Worm (Caenorhabditis elegans) whole organism, L4/young adult: ENCODE results near the gene T04C10.3.
A peak's percentile ranks its signal among the peaks of the same experiment; 100 is the strongest.

Experiments used
- W03F9.2 ChIP-seq: fragments of 150-350 bp; optimal IDR thresholded peaks from 2 replicates; lab custom pipeline; 2014; ENCODE audit warnings: missing biosample characterization, missing genetic modification characterization
- dao-5 ChIP-seq: sonication (generic microtip); optimal IDR thresholded peaks from 2 replicates; lab custom pipeline; 2016; ENCODE audit warnings: missing genotype, missing genetic modification characterization, moderate library complexity, missing compliant biosample characterization
- him-1 ChIP-seq: sonication (generic microtip); optimal IDR thresholded peaks from 2 replicates; lab custom pipeline; 2016; ENCODE audit warnings: missing genotype, missing genetic modification reagents, missing genetic modification characterization, missing compliant biosample characterization

T04C10.3 gene

DNA sequence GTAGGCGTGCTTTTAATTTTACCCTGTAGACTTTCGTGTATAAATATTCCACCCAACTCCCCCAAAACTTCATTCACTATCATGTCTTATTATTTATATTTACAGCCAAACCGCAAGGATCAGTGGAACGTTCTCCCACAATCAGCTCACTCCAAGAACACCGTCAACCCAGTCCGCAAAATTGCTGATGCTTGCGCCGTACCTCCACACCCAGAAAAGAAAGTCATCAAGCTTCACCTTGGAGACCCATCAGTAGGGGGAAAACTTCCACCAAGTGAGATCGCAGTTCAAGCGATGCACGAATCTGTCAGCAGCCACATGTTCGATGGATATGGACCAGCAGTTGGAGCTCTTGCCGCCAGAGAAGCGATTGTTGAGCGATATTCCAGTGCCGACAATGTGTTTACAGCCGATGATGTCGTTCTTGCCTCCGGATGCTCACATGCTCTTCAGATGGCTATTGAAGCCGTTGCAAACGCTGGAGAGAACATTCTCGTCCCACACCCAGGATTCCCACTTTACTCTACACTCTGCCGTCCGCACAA, 20.9 kb upstream of the T04C10.3 start:
- TF ChIP-seq W03F9.2 (tag; lab: Kevin White, UChicago) (no peak), him-1 (no peak), dao-5 (tag; lab: Kevin White, UChicago) (no peak)

ce11 chrX:14792315-14793197, 19.6 kb upstream of the T04C10.3 start:
- no peak for TF ChIP-seq dao-5 (tag; lab: Kevin White, UChicago)
- TF ChIP-seq him-1, result no peak
- no peak for TF ChIP-seq W03F9.2 (tag; lab: Kevin White, UChicago)

ce11 chrX:14793198-14793747, 18.9 kb upstream of the T04C10.3 start, which contains the start of gene sprr-2:
Gene sprr-2 (plus strand): TSS chrX:14793445.
- TF ChIP-seq him-1 (no peak), dao-5 (tag; lab: Kevin White, UChicago) (no peak), W03F9.2 (tag; lab: Kevin White, UChicago) (no peak)

- TF ChIP-seq W03F9.2 (tag; lab: Kevin White, UChicago), result no peak
- TF ChIP-seq dao-5 (tag; lab: Kevin White, UChicago), result no peak
- no peak for TF ChIP-seq him-1
These were observed 18.0 kb upstream of the T04C10.3 start for ce11 chrX:14794170-14794569.

- TF ChIP-seq dao-5 (tag; lab: Kevin White, UChicago), result no peak
- no peak for TF ChIP-seq W03F9.2 (tag; lab: Kevin White, UChicago)
- no peak for TF ChIP-seq him-1
These were observed 14.8 kb upstream of the T04C10.3 start for ce11 chrX:14797405-14797804.

DNA sequence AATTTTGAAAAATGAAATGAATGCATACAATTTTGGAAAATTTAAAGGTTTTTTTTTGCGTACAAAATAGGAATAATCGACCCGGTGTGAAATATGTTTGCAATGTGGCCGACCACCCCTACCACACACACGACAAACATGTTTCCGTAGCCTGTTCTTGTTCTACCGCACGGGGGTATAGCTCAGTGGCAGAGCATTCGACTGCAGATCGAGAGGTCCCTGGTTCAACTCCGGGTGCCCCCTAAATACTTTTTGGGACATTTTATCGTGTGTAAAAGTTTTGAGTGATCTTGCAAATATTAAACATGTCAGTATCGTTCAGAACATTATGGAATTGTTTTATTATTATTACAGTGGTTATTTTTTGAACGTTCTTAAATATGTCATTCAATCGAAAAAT, 7.5 kb upstream of the T04C10.3 start:
- TF ChIP-seq W03F9.2 (tag; lab: Kevin White, UChicago) (no peak), him-1 (no peak), dao-5 (tag; lab: Kevin White, UChicago) (no peak)

DNA sequence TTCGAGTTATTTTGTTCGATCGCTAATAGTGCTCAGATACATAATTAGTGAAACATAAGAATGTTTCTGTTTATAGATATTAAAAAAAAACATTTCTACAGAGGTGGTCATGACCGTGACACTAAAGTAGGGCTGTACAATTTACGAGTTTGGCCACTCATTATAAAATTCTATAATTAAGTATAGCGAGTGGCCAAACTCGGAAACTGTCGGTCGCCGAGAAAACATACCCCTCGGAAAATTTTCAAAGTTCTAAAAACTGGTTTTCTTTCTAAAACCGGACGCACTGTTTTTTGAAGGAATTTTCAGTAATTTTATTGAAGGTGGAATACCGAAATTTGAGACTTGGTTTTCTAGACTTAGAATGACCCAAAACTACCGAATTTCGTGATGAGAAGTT, 6.4 kb upstream of the T04C10.3 start:
- no peak for TF ChIP-seq him-1
- no peak for TF ChIP-seq dao-5 (tag; lab: Kevin White, UChicago)
- no peak for TF ChIP-seq W03F9.2 (tag; lab: Kevin White, UChicago)

- TF ChIP-seq W03F9.2 (tag; lab: Kevin White, UChicago), result no peak
- TF ChIP-seq dao-5 (tag; lab: Kevin White, UChicago), result no peak
These were observed 5.2 kb upstream of the T04C10.3 start, which contains the start of gene F42D1.4 for ce11 chrX:14806936-14807335. Gene F42D1.4 (plus strand): TSS chrX:14807236.

DNA sequence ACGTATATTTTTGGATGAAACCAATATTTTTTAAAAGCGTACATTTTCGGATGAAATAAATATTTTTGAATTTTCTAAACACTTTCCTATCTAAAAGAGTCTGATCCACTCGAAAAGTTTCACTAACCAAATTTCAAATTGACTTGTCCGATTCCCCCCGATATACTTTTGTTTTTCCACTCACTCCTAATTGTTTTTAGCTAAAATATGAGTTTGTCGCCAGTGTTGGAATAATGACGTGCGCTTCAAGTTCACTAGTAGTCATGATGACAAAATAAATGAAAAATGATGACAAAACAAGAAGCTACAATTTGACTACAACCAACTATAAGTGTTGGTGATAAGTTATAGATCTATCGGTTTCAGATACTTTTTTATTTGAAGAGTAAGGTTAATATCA, 3.4 kb upstream of the T04C10.3 start:
- TF ChIP-seq him-1 (no peak), dao-5 (tag; lab: Kevin White, UChicago) (no peak), W03F9.2 (tag; lab: Kevin White, UChicago) (no peak)

DNA sequence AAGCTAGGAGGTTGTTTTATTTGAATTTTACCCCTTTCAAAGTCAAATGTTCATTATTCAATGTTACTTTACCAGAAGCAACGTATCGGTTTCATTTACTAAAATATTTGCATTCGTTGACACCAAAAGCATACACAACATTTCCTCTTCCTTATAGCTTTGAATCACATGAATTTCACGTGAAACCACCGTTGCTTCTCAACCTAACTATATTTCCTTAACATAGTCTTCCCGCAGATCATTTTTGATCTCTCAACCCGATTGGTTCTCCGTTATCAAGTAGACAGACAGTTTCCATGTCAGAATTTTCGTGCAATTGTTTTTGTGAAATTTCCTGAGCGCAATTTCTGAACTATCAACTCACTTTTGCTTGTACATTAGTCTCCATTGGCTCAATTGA, 2.3 kb upstream of the T04C10.3 start:
- no peak for TF ChIP-seq W03F9.2 (tag; lab: Kevin White, UChicago)

DNA sequence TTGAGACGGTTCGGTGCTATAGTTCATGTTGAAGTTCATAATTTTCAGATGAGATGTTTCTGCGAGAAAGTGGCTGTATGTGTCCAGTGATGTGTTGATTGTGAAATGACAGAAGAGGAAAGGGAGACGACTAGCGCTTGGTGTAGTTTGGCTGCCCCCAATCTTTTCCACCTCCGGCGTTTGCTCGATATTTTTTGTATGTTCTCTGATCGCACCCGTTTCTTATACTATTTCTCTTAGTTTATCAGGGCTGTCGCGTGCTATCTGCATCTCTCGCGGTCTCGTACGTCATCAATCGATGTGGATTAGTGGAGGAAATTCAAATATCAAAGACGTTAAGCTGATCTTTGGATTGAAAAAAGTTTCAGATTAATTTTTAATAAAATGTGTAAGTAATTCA, 1.4 kb upstream of the T04C10.3 start, which contains the start of gene atf-4:
Gene atf-4 (minus strand): TSS at position 93 of the 400 bp plus-strand sequence.
- peak; percentile 43 for TF ChIP-seq W03F9.2 (tag; lab: Kevin White, UChicago)
- no peak for TF ChIP-seq him-1

DNA sequence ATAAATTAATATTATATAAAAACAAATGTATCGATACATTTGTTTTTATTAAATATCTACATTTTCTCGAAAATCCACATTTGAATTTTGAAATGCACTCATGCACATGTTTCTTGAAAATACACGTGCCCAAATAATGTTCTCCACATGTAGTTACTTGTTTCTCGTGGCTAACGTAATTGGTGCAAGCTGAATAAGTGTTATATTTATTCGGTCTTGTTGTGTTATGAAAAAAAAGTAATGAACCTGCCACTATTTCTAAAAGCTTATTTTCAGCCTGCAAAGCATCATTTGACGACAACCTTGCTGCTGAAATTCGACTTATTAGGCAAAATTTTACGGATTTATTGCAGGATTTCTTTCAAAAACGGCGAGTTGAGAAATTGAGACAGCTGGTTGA, 1.2 kb downstream of the T04C10.3 start:
- no peak for TF ChIP-seq dao-5 (tag; lab: Kevin White, UChicago)
- peak; percentile 62 for TF ChIP-seq him-1
- TF ChIP-seq W03F9.2 (tag; lab: Kevin White, UChicago), result peak; percentile 79

- TF ChIP-seq him-1 (peak; percentile 25), W03F9.2 (tag; lab: Kevin White, UChicago) (no peak)
These were observed 3.3 kb downstream of the T04C10.3 start for ce11 chrX:14815412-14815811.

- no peak for TF ChIP-seq W03F9.2 (tag; lab: Kevin White, UChicago)
- no peak for TF ChIP-seq him-1
- TF ChIP-seq dao-5 (tag; lab: Kevin White, UChicago), result no peak
These were observed 4.6 kb downstream of the T04C10.3 start for ce11 chrX:14816717-14817116.
